Worm (Caenorhabditis elegans) whole organism, mixed stage, embryonic: ENCODE data around the gene spe-6.

ENCODE experiments used
- cnd-1 ChIP-seq: fragments of 200-800 bp; sonication (Bioruptor generic); optimal IDR thresholded peaks from 2 replicates; lab custom pipeline; 2018; ENCODE audit warnings: mild to moderate bottlenecking, missing genetic modification characterization, missing compliant biosample characterization
- lin-13 ChIP-seq: fragments of 150-350 bp; optimal IDR thresholded peaks from 2 replicates; lab custom pipeline; 2014; ENCODE audit warnings: missing biosample characterization, missing genetic modification characterization
- mls-2 ChIP-seq: sonication (generic microtip); optimal IDR thresholded peaks from 2 replicates; lab custom pipeline; 2016; ENCODE audit warnings: mild to moderate bottlenecking, missing genetic modification characterization, moderate library complexity, missing compliant biosample characterization
- snpc-4 ChIP-seq: fragments of 150-350 bp; optimal IDR thresholded peaks from 2 replicates; lab custom pipeline; 2014; ENCODE audit warnings: missing biosample characterization, missing genetic modification characterization

ce11 chrIII:11487245-11487644 is 18.0 kb upstream of the spe-6 start, which contains the start of gene popl-5:
- no peak for TF ChIP-seq lin-13 (tag; lab: Kevin White, UChicago)
- TF ChIP-seq snpc-4: no peak
- TF ChIP-seq cnd-1 (tag; lab: Kevin White, UChicago): no peak
- TF ChIP-seq mls-2 (tag; lab: Kevin White, UChicago): no peak
